Worm (Caenorhabditis elegans): ENCODE measurements around the gene hot-8.

hot-8 gene

DNA sequence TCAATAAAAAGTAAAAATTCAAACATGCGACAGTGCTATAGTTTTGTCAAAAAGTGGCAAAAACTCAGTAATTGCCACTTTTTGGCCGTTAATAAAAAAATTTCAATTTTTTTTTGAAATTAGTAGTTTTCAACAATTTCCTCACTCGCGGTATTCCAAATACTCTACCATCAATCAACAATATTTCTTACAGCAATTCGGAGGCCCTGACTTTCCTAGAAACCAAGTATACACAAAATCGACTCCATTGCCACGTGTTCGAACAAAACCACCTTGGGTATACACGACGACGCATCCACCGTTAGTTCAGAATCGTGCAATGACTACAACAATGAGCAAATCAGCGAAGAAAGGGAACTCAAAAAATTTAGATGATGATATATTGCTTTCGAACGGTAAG, 8.5 kb upstream of the hot-8 start:
- TF ChIP-seq mep-1 (tag; optimal IDR thresholded peaks at IDR 0.05) = no peak

DNA sequence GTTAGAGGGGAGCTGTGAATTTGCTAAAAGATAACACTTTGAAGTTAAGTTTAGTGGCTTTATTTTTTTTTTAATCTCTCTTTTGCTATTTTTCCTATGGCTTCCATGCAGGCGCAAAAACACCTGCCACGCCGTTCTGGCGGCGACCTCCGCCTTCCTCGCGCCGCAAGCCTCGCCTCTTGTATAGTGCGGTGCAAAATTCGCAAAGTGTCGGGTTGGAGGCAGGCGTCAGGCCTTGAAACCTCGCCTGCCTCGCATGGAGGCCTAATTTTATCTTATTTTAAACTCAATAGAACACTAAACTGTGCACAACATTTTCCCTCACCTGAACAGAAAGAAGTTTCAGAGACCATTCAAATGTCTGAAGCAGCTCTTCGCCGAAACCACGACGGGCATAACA, 8.1 kb upstream of the hot-8 start:
- TF ChIP-seq Y116A8C.19 (tag; optimal IDR thresholded peaks at IDR 0.05; ENCODE audit: borderline replicate concordance) = no peak
- no peak for TF ChIP-seq sptf-1 (tag; optimal IDR thresholded peaks at IDR 0.05)
- no peak for TF ChIP-seq mdl-1 (tag; optimal IDR thresholded peaks at IDR 0.05)
- TF ChIP-seq xbp-1 (tag; optimal IDR thresholded peaks at IDR 0.05) = no peak
- no peak for TF ChIP-seq nhr-237 (tag; optimal IDR thresholded peaks at IDR 0.05)
- TF ChIP-seq lin-15B (tag; optimal IDR thresholded peaks at IDR 0.05) = no peak
- TF ChIP-seq blmp-1 (tag; optimal IDR thresholded peaks at IDR 0.05) = no peak
- TF ChIP-seq nhr-28 (tag; optimal IDR thresholded peaks at IDR 0.05) = no peak
- no peak for TF ChIP-seq nhr-76 (tag; optimal IDR thresholded peaks at IDR 0.05)
- no peak for TF ChIP-seq fos-1 (tag; optimal IDR thresholded peaks at IDR 0.05)
- TF ChIP-seq grh-1 (GFP tag; IDR thresholded peaks at IDR 0.05) = no peak
- no peak for TF ChIP-seq isw-1 (GFP tag; IDR thresholded peaks at IDR 0.05)
- TF ChIP-seq hlh-17 (GFP tag; optimal IDR thresholded peaks at IDR 0.05; ENCODE audit: borderline replicate concordance) = no peak

DNA sequence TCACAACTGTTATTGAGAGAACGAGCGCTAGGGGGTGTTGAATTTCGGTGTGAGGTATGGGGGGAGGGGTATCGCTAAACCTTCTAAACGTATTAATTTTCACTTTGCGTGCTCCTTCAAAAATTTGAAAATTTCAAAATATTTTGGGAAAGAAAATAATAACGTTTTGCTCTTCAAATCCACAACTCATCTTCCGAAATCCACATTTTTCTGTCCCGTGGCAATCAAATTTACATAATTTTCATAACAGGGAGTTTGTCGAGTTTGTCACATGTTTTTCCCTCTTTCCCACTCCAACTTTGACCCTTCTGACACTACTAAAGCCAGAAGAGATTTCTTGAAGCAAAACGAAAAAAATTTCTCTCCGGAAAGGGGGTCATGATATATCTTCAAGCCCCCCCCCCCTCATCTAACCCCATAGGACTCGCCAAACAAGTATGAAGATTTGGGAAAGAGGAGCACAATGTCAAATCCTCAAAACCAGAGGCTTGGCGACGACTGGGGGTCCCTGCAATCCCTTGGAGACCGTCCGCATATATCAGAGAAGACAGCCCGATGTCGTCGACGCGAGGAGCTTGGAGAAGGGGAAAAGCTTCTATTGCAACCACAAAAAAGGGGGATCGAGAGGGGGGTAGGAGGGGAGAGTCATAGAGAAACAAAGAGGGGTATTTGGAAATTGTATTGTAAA, 1.3 kb downstream of the hot-8 start:
- TF ChIP-seq lin-14 (GFP tag; optimal IDR thresholded peaks at IDR 0.05) (peak; percentile 59), nhr-47 (tag; optimal IDR thresholded peaks at IDR 0.05) (no peak)

DNA sequence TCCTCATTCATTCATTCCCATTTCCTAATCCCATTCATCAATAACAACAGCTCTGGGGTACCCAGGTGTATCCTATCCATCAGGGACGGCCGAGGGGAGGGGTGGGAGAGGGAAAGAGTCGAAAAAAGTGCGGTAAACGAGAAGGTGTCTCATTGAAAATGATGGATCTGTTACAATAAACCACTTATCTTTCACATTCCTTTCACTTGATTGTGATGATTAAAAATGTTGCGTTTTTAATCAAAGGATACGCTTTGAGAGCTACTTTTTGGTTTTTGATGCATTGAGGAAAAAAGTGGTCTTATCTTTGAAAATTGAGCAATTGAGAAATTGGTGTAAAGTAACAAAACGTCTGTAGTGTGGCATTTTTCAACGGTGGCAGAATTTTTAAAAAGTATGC, 3.2 kb downstream of the hot-8 start:
- no peak for TF ChIP-seq pqm-1 (tag; optimal IDR thresholded peaks at IDR 0.05)
- peak; percentile 22 for TF ChIP-seq rnt-1 (tag; optimal IDR thresholded peaks at IDR 0.05)
- TF ChIP-seq lin-14 (GFP tag; optimal IDR thresholded peaks at IDR 0.05) = peak; percentile 26
- TF ChIP-seq sup-37 (GFP tag; optimal IDR thresholded peaks at IDR 0.05) = no peak

DNA sequence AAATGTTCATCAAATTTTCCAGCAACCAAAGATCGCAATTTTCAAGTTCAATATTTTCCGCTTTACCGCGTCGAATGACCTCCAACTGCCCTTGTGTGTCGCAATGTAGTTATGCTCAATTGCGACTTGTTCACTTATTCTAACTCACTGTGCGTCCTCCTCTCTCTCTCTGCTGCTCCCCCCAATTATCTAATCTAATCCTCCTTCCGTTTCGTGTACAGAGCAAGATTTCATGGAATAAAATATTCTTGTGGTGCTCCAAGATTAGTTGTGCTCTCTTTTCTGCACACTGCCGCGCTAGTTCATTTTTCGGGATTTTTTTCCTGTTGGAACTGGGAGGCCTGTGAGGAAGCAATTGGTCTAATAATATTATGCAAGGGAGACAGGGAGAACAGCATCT, 3.9 kb downstream of the hot-8 start:
- no peak for TF ChIP-seq fkh-10 (GFP tag; optimal IDR thresholded peaks at IDR 0.05)
- TF ChIP-seq nhr-20 (tag; optimal IDR thresholded peaks at IDR 0.05) = no peak
- TF ChIP-seq mep-1 (tag; optimal IDR thresholded peaks at IDR 0.05) = no peak
- no peak for TF ChIP-seq vab-15 (tag; optimal IDR thresholded peaks at IDR 0.05)
- TF ChIP-seq nhr-77 (tag; optimal IDR thresholded peaks at IDR 0.05) = no peak
- no peak for TF ChIP-seq ceh-82 (tag; optimal IDR thresholded peaks at IDR 0.05)
- TF ChIP-seq nhr-47 (tag; optimal IDR thresholded peaks at IDR 0.05) = no peak
- no peak for TF ChIP-seq elt-2 (tag; optimal IDR thresholded peaks at IDR 0.05)
- no peak for TF ChIP-seq nhr-28 (tag; optimal IDR thresholded peaks at IDR 0.05)
- TF ChIP-seq lin-14 (GFP tag; optimal IDR thresholded peaks at IDR 0.05) = no peak
- no peak for TF ChIP-seq swsn-7 (tag; optimal IDR thresholded peaks at IDR 0.05)
- TF ChIP-seq fkh-4 (tag; optimal IDR thresholded peaks at IDR 0.05; ENCODE audit: borderline replicate concordance) = no peak
- TF ChIP-seq unc-62 (GFP tag; optimal IDR thresholded peaks at IDR 0.05) = no peak
- no peak for TF ChIP-seq grh-1 (GFP tag; IDR thresholded peaks at IDR 0.05)
- no peak for TF ChIP-seq egl-27 (tag; optimal IDR thresholded peaks at IDR 0.05)
- no peak for TF ChIP-seq lsy-2 (tag; optimal IDR thresholded peaks at IDR 0.05)
- TF ChIP-seq rnt-1 (tag; optimal IDR thresholded peaks at IDR 0.05) = no peak
- TF ChIP-seq lir-3 (tag; optimal IDR thresholded peaks at IDR 0.05; ENCODE audit: poor library complexity) = no peak

DNA sequence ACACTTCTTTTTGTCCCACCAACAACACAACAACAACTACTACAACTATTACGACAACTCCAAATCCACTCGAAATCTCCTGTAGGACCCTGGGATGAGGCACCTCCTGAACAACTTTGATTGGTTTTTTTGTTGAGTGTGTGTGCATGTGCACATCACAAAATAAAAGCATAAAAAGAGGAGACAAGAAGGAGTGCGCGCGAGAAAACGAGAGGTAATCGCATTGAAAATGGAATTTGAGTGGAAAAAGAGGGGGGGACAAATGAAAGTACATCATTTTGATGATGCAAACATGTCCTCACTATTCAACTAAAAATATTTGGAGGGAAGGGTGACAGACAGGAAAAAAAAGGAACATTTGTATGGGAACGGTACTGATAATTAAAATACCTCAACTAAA, 5.4 kb downstream of the hot-8 start:
- TF ChIP-seq ces-1 (GFP tag; optimal IDR thresholded peaks at IDR 0.05) (peak; percentile 10), F16B12.6 (tag; optimal IDR thresholded peaks at IDR 0.05) (no peak), lin-13 (GFP tag; optimal IDR thresholded peaks at IDR 0.05) (no peak), efl-1 (optimal IDR thresholded peaks at IDR 0.05) (no peak), efl-1 (GFP tag; optimal IDR thresholded peaks at IDR 0.05 in 1 of 2) (peak in 1 of 2 experiments; percentile 50), fkh-10 (GFP tag; optimal IDR thresholded peaks at IDR 0.05) (peak; percentile 69), lin-14 (GFP tag; optimal IDR thresholded peaks at IDR 0.05) (peak; percentile 73), lir-3 (tag; optimal IDR thresholded peaks at IDR 0.05; ENCODE audit: poor library complexity) (no peak)

Measured in whole organism, L1 larva.